Fruit fly (Drosophila melanogaster): ENCODE results near the gene AIF.

The AIF gene

dm6 chr2L:2130157-2130987 is 21.2 kb upstream of the AIF start, which contains the start of gene Glyp (continued):
- TF ChIP-seq CG11398 (GFP tag; optimal IDR thresholded peaks at IDR 0.05): no peak
- TF ChIP-seq klu (GFP tag; IDR thresholded peaks at IDR 0.05): peak; percentile 93
- peak; percentile 92 for TF ChIP-seq CG15514 (GFP tag; optimal IDR thresholded peaks at IDR 0.05)
- no peak for TF ChIP-seq CG7745 (tag; optimal IDR thresholded peaks at IDR 0.05)
- TF ChIP-seq crp (GFP tag; optimal IDR thresholded peaks at IDR 0.05): peak in 1 of 2 experiments; percentile 85
- peak; percentile 98 for TF ChIP-seq CG8924 (tag; optimal IDR thresholded peaks at IDR 0.05)
- TF ChIP-seq CG17802 (tag; optimal IDR thresholded peaks at IDR 0.05): peak; percentile 78
- peak; percentile 92 for TF ChIP-seq CG14441 (GFP tag; IDR thresholded peaks at IDR 0.05)
- TF ChIP-seq CG6689 (GFP tag; IDR thresholded peaks at IDR 0.05): peak; percentile 96
- peak; percentile 97 for TF ChIP-seq sug (tag; optimal IDR thresholded peaks at IDR 0.05)
- TF ChIP-seq bcd (GFP tag; optimal IDR thresholded peaks at IDR 0.05): peak; percentile 98
- peak; percentile 99 for TF ChIP-seq ftz-f1 (GFP tag; optimal IDR thresholded peaks at IDR 0.05)
- TF ChIP-seq trh (GFP tag; optimal IDR thresholded peaks at IDR 0.05): peak; percentile 86
- peak; percentile 89 for TF ChIP-seq CG33557 (GFP tag; optimal IDR thresholded peaks at IDR 0.05)
- peak; percentile 92 for TF ChIP-seq ham (GFP tag; IDR thresholded peaks at IDR 0.05)
- TF ChIP-seq bsh (GFP tag; optimal IDR thresholded peaks at IDR 0.05): peak; percentile 97 to 98
- peak; percentile 94 for TF ChIP-seq CG10366 (GFP tag; IDR thresholded peaks at IDR 0.05)
- peak; percentile 92 for TF ChIP-seq jigr1 (GFP tag; IDR thresholded peaks at IDR 0.05)
- TF ChIP-seq schlank (tag; optimal IDR thresholded peaks at IDR 0.05): peak; percentile 89
- TF ChIP-seq CG17328 (GFP tag; IDR thresholded peaks at IDR 0.05): peak; percentile 94
- peak; percentile 91 for TF ChIP-seq CG10431 (GFP tag; optimal IDR thresholded peaks at IDR 0.05)
- peak; percentile 91 for TF ChIP-seq ara (GFP tag; IDR thresholded peaks at IDR 0.05)
- TF ChIP-seq CG43689 (GFP tag; IDR thresholded peaks at IDR 0.05): peak; percentile 73
- TF ChIP-seq CG6765 (GFP tag; optimal IDR thresholded peaks at IDR 0.05): peak; percentile 99
- TF ChIP-seq stwl (tag; optimal IDR thresholded peaks at IDR 0.05): peak; percentile 26
- TF ChIP-seq emc (GFP tag; optimal IDR thresholded peaks at IDR 0.05): peak; percentile 53
- TF ChIP-seq Blimp-1 (GFP tag; optimal IDR thresholded peaks at IDR 0.05): peak; percentile 95
- TF ChIP-seq CG2116 (GFP tag; optimal IDR thresholded peaks at IDR 0.05): peak; percentile 84
- TF ChIP-seq ab (GFP tag; optimal IDR thresholded peaks at IDR 0.05): peak; percentile 65
- peak; percentile 96 for TF ChIP-seq Max (GFP tag; optimal IDR thresholded peaks at IDR 0.05)
- peak; percentile 98 for TF ChIP-seq CG12391 (tag; optimal IDR thresholded peaks at IDR 0.05)
- TF ChIP-seq Atf3 (GFP tag; optimal IDR thresholded peaks at IDR 0.05): peak; percentile 48
- TF ChIP-seq crol (GFP tag; IDR thresholded peaks at IDR 0.05): peak; percentile 53; the same call in 1 of the 2 replicates
- peak; percentile 77 for TF ChIP-seq kah (GFP tag; optimal IDR thresholded peaks at IDR 0.05)
- TF ChIP-seq CG6272 (GFP tag; IDR thresholded peaks at IDR 0.05): peak; percentile 95
- peak; percentile 89 for TF ChIP-seq CG2202 (tag; optimal IDR thresholded peaks at IDR 0.05)
- peak; percentile 38 for TF ChIP-seq CG9609 (GFP tag; optimal IDR thresholded peaks at IDR 0.05)
- TF ChIP-seq CG18599 (GFP tag; optimal IDR thresholded peaks at IDR 0.05): peak; percentile 99
- TF ChIP-seq CG11504 (tag; optimal IDR thresholded peaks at IDR 0.05): peak; percentile 97
- TF ChIP-seq Dbx (GFP tag; IDR thresholded peaks at IDR 0.05): peak; percentile 97
- peak; percentile 98 for TF ChIP-seq Oli (tag; optimal IDR thresholded peaks at IDR 0.05)
- TF ChIP-seq wdn (GFP tag; IDR thresholded peaks at IDR 0.05): peak; percentile 96
- peak; percentile 96 for TF ChIP-seq CG15601 (tag; optimal IDR thresholded peaks at IDR 0.05)
- peak; percentile 97 for TF ChIP-seq sob (GFP tag; IDR thresholded peaks at IDR 0.05)
- no peak for TF ChIP-seq vnd (GFP tag; IDR thresholded peaks at IDR 0.05; ENCODE audit: partially characterized antibody)
- TF ChIP-seq Kr (GFP tag; optimal IDR thresholded peaks at IDR 0.05): peak; percentile 76
- TF ChIP-seq lbe (GFP tag; optimal IDR thresholded peaks at IDR 0.05): peak; percentile 94
- TF ChIP-seq CG17359 (tag; optimal IDR thresholded peaks at IDR 0.05): peak; percentile 96
